Fruit fly (Drosophila melanogaster): ENCODE data around the gene Klp98A.

dm6 chr3R:27544143-27544542 is 14.8 kb downstream of the Klp98A start, which contains the start of gene Gr98c:
- TF ChIP-seq CG17568 (GFP tag; optimal IDR thresholded peaks at IDR 0.05) (no peak), CG8359 (GFP tag; optimal IDR thresholded peaks at IDR 0.05; ENCODE audit: borderline replicate concordance) (no peak), psq (GFP tag; optimal IDR thresholded peaks at IDR 0.05) (no peak), CG31441 (GFP tag; IDR thresholded peaks at IDR 0.05) (no peak), CoRest (tag; optimal IDR thresholded peaks at IDR 0.05) (no peak), sd (tag; optimal IDR thresholded peaks at IDR 0.05) (no peak), inv (GFP tag; IDR thresholded peaks at IDR 0.05; ENCODE audit: partially characterized antibody) (no peak), ham (GFP tag; IDR thresholded peaks at IDR 0.05) (no peak), CG4707 (GFP tag; optimal IDR thresholded peaks at IDR 0.05) (no peak), pb (GFP tag; optimal IDR thresholded peaks at IDR 0.05) (no peak), tgo (GFP tag; IDR thresholded peaks at IDR 0.05) (no peak), Mrtf (GFP tag; IDR thresholded peaks at IDR 0.05) (no peak)
